Fruit fly (Drosophila melanogaster): ENCODE measurements around the gene Ent2.

Gene Ent2

DNA sequence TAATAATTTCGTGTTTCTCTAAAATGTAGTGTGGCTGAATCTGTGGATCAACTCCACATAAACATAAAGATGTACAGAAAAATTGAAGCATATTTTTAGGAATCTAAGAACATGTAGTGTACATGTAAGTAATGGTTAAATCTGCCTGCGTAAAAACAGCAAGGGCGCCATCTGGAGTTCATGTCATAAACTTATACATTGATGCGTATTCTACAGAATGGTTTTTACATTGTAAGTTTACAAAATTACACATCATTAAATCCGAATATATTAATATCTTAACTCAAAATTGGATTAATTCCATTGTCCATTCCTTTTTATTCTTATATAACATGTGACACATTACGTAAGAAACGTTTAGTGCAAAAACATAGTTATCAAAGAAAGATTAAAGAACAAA, 35.1 kb upstream of the Ent2 start (continued):
- no peak for TF ChIP-seq tup (GFP tag; optimal IDR thresholded peaks at IDR 0.05)
- peak; percentile 71 for TF ChIP-seq Lhr (GFP tag; optimal IDR thresholded peaks at IDR 0.05)
- peak; percentile 8 for TF ChIP-seq Hmr (GFP tag; optimal IDR thresholded peaks at IDR 0.05)
- no peak for TF ChIP-seq CG16815 (GFP tag; optimal IDR thresholded peaks at IDR 0.05)
- TF ChIP-seq Bteb2 (GFP tag; optimal IDR thresholded peaks at IDR 0.05) = no peak
- TF ChIP-seq CG3995 (GFP tag; optimal IDR thresholded peaks at IDR 0.05) = no peak
- TF ChIP-seq CG3065 (GFP tag; optimal IDR thresholded peaks at IDR 0.05) = no peak
- TF ChIP-seq ind (GFP tag; optimal IDR thresholded peaks at IDR 0.05) = no peak
- no peak for TF ChIP-seq CG11247 (GFP tag; IDR thresholded peaks at IDR 0.05)
- no peak for TF ChIP-seq cwo (GFP tag; optimal IDR thresholded peaks at IDR 0.05)
- TF ChIP-seq Doc3 (GFP tag; IDR thresholded peaks at IDR 0.05; ENCODE audit: partially characterized antibody) = no peak
- no peak for TF ChIP-seq nau (GFP tag; optimal IDR thresholded peaks at IDR 0.05)
- TF ChIP-seq en (GFP tag; optimal IDR thresholded peaks at IDR 0.05) = no peak
- no peak for TF ChIP-seq gcm2 (GFP tag; optimal IDR thresholded peaks at IDR 0.05)
- no peak for TF ChIP-seq sens-2 (GFP tag; IDR thresholded peaks at IDR 0.05)
- TF ChIP-seq CG10462 (GFP tag; optimal IDR thresholded peaks at IDR 0.05) = no peak
- no peak for TF ChIP-seq lilli (GFP tag; optimal IDR thresholded peaks at IDR 0.05)
- TF ChIP-seq chinmo (GFP tag; IDR thresholded peaks at IDR 0.05; ENCODE audit: partially characterized antibody) = no peak
- TF ChIP-seq NC2β (GFP tag; optimal IDR thresholded peaks at IDR 0.05) = no peak
- no peak for TF ChIP-seq CG17385 (GFP tag; optimal IDR thresholded peaks at IDR 0.05)
- TF ChIP-seq Doc2 (GFP tag; IDR thresholded peaks at IDR 0.05) = no peak
- no peak for TF ChIP-seq Sry-δ (GFP tag; optimal IDR thresholded peaks at IDR 0.05)
- TF ChIP-seq pnt (GFP tag; optimal IDR thresholded peaks at IDR 0.05) = no peak
- peak; percentile 42 for TF ChIP-seq kay (GFP tag; optimal IDR thresholded peaks at IDR 0.05)
- TF ChIP-seq Ada2b (GFP tag; IDR thresholded peaks at IDR 0.05) = no peak
- no peak for TF ChIP-seq CG2678 (tag; optimal IDR thresholded peaks at IDR 0.05)
- TF ChIP-seq CG10209 (GFP tag; optimal IDR thresholded peaks at IDR 0.05) = no peak
- TF ChIP-seq CG8281 (tag; optimal IDR thresholded peaks at IDR 0.05) = no peak
- TF ChIP-seq Spps (tag; optimal IDR thresholded peaks at IDR 0.05) = no peak
- no peak for TF ChIP-seq nerfin-1 (tag; optimal IDR thresholded peaks at IDR 0.05)
- TF ChIP-seq bcd (GFP tag; optimal IDR thresholded peaks at IDR 0.05) = peak; percentile 30
- no peak for TF ChIP-seq Dref (GFP tag; IDR thresholded peaks at IDR 0.05)
- TF ChIP-seq zen2 (GFP tag; IDR thresholded peaks at IDR 0.05; ENCODE audit: partially characterized antibody) = no peak
- no peak for TF ChIP-seq zfh1 (GFP tag; IDR thresholded peaks at IDR 0.05)
- TF ChIP-seq CG6272 (GFP tag; IDR thresholded peaks at IDR 0.05) = no peak
- TF ChIP-seq CG10366 (GFP tag; IDR thresholded peaks at IDR 0.05) = no peak
- no peak for TF ChIP-seq ci (GFP tag; IDR thresholded peaks at IDR 0.05)
- TF ChIP-seq sisA (GFP tag; IDR thresholded peaks at IDR 0.05) = no peak
- TF ChIP-seq jing (GFP tag; optimal IDR thresholded peaks at IDR 0.05) = no peak
- peak; percentile 56; the same call in 1 of the 3 replicates for TF ChIP-seq Opbp (GFP tag; IDR thresholded peaks at IDR 0.05; ENCODE audit: partially characterized antibody)
- no peak for TF ChIP-seq B-H1 (GFP tag; IDR thresholded peaks at IDR 0.05)
- TF ChIP-seq MTF-1 (GFP tag; optimal IDR thresholded peaks at IDR 0.05; ENCODE audit: borderline replicate concordance) = no peak
- no peak for TF ChIP-seq Nf-YA (GFP tag; IDR thresholded peaks at IDR 0.05)
- no peak for TF ChIP-seq p53 (GFP tag; optimal IDR thresholded peaks at IDR 0.05)
- TF ChIP-seq slbo (GFP tag; IDR thresholded peaks at IDR 0.05) = no peak
- TF ChIP-seq CG7357 (GFP tag; IDR thresholded peaks at IDR 0.05) = no peak
- TF ChIP-seq danr (GFP tag; IDR thresholded peaks at IDR 0.05) = no peak
- no peak for TF ChIP-seq CG33557 (GFP tag; optimal IDR thresholded peaks at IDR 0.05)
- no peak for TF ChIP-seq tio (GFP tag; optimal IDR thresholded peaks at IDR 0.05)
- no peak for TF ChIP-seq Mrtf (GFP tag; IDR thresholded peaks at IDR 0.05)
- TF ChIP-seq dimm (GFP tag; IDR thresholded peaks at IDR 0.05) = no peak
- TF ChIP-seq Hr39 (optimal IDR thresholded peaks at IDR 0.05) = no peak

All from whole organism, embryonic.